Fruit fly (Drosophila melanogaster): ENCODE results near the gene CG31522.

Gene CG31522

DNA sequence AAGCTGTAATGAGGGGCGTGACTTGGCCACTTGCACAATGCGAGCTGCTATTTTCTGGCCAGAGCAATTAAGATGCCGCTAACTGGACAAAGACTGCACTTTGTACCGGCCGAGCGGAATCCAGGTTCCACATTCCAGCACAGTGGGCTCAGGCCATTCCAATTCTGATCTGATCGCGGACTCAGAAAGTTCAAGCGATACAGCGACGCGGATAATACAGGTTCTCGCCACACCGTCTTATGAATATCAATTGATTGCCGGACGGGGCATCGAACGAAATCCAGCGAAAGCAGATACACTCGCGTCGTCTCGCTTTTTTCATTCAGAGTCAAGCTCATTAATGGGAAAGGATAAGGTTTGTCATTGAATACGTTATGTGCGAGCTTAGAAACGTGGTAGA is 6.2 kb upstream of the CG31522 start:
- TF ChIP-seq Crg-1 (GFP tag; optimal IDR thresholded peaks at IDR 0.05) (no peak), ovo (GFP tag; optimal IDR thresholded peaks at IDR 0.05) (peak; percentile 26), CG7045 (GFP tag; optimal IDR thresholded peaks at IDR 0.05) (no peak), CG1620 (GFP tag; optimal IDR thresholded peaks at IDR 0.05) (no peak), bab1 (GFP tag; optimal IDR thresholded peaks at IDR 0.05) (no peak), tj (GFP tag; optimal IDR thresholded peaks at IDR 0.05) (no peak), CG33017 (tag; optimal IDR thresholded peaks at IDR 0.05) (no peak), kay (GFP tag; ENCODE audit: borderline replicate concordance) (no peak), CG12768 (GFP tag; optimal IDR thresholded peaks at IDR 0.05) (peak; percentile 16), CG5204 (GFP tag; optimal IDR thresholded peaks at IDR 0.05) (peak; percentile 1)

DNA sequence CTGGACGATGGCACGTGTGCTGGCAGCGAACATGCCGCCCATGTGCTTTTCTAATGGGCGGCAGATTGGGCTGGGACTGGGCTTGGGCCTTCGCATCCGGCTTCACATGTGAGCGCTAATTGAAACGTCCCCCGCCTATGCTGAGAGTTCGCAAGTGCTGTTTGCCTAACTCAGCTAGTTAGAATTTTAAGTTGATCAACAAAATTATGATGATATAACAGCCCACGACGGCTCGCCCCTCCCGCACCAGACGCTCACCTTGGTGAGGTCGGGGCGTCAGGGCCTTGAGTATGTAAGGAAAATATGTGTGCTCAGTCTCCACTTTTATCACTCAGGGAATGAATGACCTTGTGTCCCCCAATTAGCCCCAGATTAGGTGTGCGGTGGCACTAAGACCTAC is 4.2 kb upstream of the CG31522 start:
- TF ChIP-seq cnc (optimal IDR thresholded peaks at IDR 0.05) (no peak), CG33017 (tag; optimal IDR thresholded peaks at IDR 0.05) (no peak), pad (GFP tag; optimal IDR thresholded peaks at IDR 0.05) (no peak), Hr96 (GFP tag; optimal IDR thresholded peaks at IDR 0.05) (no peak), CG7101 (tag; optimal IDR thresholded peaks at IDR 0.05) (no peak), CG7045 (GFP tag; optimal IDR thresholded peaks at IDR 0.05) (no peak), Crg-1 (GFP tag; optimal IDR thresholded peaks at IDR 0.05) (no peak)

DNA sequence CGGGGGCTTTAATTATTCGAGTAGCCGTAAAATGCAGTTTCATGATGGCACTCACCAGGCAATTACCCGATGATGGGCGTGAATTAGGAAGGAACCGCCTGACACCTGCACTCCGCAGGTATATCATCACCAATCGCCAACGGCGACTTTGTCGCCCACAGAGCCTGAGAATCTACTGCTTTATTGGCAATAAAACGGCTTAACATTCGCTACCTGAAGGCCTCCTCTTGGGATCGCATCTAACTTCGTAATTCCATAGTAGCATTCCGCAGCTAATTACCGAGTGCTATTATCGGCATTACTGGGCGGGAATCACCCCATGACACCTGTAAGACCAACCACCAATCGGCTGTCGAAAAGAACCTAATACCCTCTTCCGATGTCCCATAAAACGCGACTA is 4.4 kb downstream of the CG31522 start:
- TF ChIP-seq Clk (GFP tag; optimal IDR thresholded peaks at IDR 0.05) = no peak
- TF ChIP-seq Mnt (GFP tag; optimal IDR thresholded peaks at IDR 0.05) = no peak
- TF ChIP-seq pad (GFP tag; optimal IDR thresholded peaks at IDR 0.05) = no peak
- TF ChIP-seq CG7101 (tag; optimal IDR thresholded peaks at IDR 0.05) = no peak
- TF ChIP-seq CG33017 (tag; optimal IDR thresholded peaks at IDR 0.05) = no peak
- TF ChIP-seq CG1620 (GFP tag; optimal IDR thresholded peaks at IDR 0.05) = no peak
- TF ChIP-seq ovo (GFP tag; optimal IDR thresholded peaks at IDR 0.05) = no peak
- TF ChIP-seq kay (GFP tag; ENCODE audit: borderline replicate concordance) = no peak
- TF ChIP-seq CG14711 (tag; optimal IDR thresholded peaks at IDR 0.05) = no peak
- no peak for TF ChIP-seq bab1 (GFP tag; optimal IDR thresholded peaks at IDR 0.05)

DNA sequence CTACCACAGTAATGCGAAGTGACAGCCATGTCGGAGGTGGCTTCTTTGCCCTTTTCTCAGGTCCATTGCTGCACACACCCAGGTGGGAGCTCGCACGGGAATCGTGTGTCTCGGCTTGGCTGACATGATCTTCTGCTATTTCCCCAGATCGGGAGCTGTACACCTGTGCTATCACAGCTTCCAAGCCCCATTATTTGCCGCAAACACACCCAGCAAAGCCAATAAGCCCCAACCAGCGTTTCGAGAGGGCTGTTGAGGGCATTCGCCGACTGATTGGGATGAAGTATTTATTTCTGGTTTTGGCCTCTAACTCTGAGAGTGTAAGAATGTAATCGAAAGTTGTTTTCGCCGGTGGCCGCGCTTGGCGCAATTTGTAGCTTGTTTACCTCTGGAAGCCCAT is 5.1 kb downstream of the CG31522 start:
- TF ChIP-seq Clk (GFP tag; optimal IDR thresholded peaks at IDR 0.05) (no peak), cnc (optimal IDR thresholded peaks at IDR 0.05) (no peak), Crg-1 (GFP tag; optimal IDR thresholded peaks at IDR 0.05) (no peak), CG33017 (tag; optimal IDR thresholded peaks at IDR 0.05) (no peak), tj (GFP tag; optimal IDR thresholded peaks at IDR 0.05) (no peak), pad (GFP tag; optimal IDR thresholded peaks at IDR 0.05) (no peak), kay (GFP tag; ENCODE audit: borderline replicate concordance) (no peak), CG11617 (GFP tag; optimal IDR thresholded peaks at IDR 0.05) (no peak)

DNA sequence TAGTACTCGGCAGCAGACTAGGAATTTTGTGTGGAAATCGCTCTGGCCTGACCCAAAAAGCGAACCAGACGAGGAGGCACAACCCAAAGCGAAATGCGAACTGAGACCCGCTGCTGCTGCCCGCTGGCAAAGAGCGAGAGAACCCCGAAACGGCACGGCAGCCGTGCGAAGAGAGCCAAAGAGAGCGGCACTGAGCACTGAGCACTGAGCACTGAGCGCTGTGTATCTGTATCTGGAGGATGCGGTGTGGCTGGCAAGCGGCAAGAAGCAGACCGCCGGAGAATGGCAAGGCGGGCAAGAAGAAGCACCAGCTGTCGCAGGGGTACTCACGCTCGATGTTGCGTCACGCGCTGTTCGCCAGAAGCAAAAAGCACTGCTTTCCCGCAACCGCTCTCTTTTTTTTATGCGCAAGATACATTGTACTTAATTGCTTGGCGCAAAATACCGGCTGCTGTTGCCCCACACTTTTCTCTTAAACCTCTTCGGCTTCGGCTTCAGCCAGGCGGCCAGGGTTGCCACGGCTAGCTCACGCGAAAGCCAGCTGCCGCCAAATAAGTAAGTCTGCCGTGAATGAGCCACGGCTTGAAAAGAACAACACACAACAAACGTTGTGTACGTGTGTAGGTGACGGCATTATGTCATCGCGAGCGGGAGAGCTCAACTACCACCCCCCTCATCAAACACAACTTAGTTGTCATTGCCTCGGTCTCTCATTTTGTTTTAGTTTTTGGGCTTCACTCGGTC is 9.3 kb downstream of the CG31522 start:
- peak; percentile 4 for TF ChIP-seq bab1 (GFP tag; optimal IDR thresholded peaks at IDR 0.05)
- TF ChIP-seq Hr96 (GFP tag; optimal IDR thresholded peaks at IDR 0.05) = peak; percentile 16
- TF ChIP-seq cic (GFP tag; optimal IDR thresholded peaks at IDR 0.05) = no peak
- peak; percentile 29 for TF ChIP-seq tj (GFP tag; optimal IDR thresholded peaks at IDR 0.05)
- peak; percentile 33 for TF ChIP-seq Clk (GFP tag; optimal IDR thresholded peaks at IDR 0.05)
- TF ChIP-seq CG12768 (GFP tag; optimal IDR thresholded peaks at IDR 0.05) = peak; percentile 19
- TF ChIP-seq CG14711 (tag; optimal IDR thresholded peaks at IDR 0.05) = peak; percentile 93
- no peak for TF ChIP-seq toe (GFP tag; optimal IDR thresholded peaks at IDR 0.05)
- TF ChIP-seq pad (GFP tag; optimal IDR thresholded peaks at IDR 0.05) = peak; percentile 87
- TF ChIP-seq CG5204 (GFP tag; optimal IDR thresholded peaks at IDR 0.05) = no peak
- peak; percentile 57 for TF ChIP-seq Mnt (GFP tag; optimal IDR thresholded peaks at IDR 0.05)
- TF ChIP-seq Crg-1 (GFP tag; optimal IDR thresholded peaks at IDR 0.05) = peak; percentile 17

DNA sequence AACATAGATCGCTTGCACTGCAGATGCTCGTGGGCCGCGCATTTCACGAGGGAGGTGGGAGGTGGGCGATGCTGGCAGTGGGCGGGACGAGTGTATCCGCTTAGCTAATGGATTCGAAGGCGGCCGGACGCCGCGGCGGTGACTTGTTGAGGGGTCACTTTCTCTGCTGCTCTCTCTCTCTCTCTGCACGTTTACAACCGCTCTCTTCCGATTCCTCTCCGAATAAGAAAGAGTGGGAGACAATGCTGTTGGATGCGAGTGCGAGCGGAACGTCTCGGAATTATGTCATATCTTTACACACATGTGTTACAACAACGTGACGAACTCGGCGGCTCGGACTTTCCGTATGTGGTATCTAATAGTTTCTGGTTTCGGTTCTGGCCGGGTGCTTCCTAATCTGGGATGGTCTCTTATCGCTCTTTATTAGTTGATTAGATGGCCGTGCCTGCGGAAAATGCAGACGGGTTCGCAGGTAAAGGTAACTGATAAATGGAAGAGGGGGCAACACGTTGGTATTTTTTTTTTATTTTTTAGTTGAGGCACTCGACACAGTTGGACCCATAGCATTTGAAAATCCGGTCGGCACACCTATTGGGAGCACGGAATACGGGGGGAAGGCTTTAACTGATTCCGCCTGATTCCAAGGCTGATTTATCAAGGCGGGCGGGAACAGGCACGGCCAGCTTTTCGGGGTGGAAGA is 10.2 kb downstream of the CG31522 start:
- TF ChIP-seq CG12768 (GFP tag; optimal IDR thresholded peaks at IDR 0.05) (peak; percentile 23), Mnt (GFP tag; optimal IDR thresholded peaks at IDR 0.05) (peak; percentile 52), kay (GFP tag; ENCODE audit: borderline replicate concordance) (no peak), CG7045 (GFP tag; optimal IDR thresholded peaks at IDR 0.05) (peak; percentile 2)

DNA sequence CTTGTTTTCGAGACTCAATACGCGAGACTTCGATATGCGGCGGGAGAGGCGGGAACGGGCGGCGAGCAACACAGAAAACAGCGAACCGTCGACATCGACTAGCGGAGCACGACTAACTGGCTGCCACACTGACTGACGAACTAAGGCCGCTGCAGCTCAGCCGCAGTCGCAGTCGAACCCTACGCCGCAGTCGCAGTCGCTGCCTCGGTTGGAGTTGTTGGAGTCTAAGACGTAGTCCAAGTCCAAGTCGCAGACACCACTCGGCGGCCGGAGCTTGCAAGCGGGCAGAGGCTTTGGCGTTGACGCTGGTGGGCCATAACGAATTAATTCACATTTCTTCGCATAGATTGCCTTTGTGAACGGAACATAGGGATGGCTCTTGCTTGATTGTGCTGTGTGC is 12.0 kb downstream of the CG31522 start:
- TF ChIP-seq Mnt (GFP tag; optimal IDR thresholded peaks at IDR 0.05) (no peak), cic (GFP tag; optimal IDR thresholded peaks at IDR 0.05) (no peak), bab1 (GFP tag; optimal IDR thresholded peaks at IDR 0.05) (no peak), tj (GFP tag; optimal IDR thresholded peaks at IDR 0.05) (no peak), cnc (optimal IDR thresholded peaks at IDR 0.05) (no peak), Hr96 (GFP tag; optimal IDR thresholded peaks at IDR 0.05) (no peak), CG5204 (GFP tag; optimal IDR thresholded peaks at IDR 0.05) (no peak), Crg-1 (GFP tag; optimal IDR thresholded peaks at IDR 0.05) (no peak), CG1620 (GFP tag; optimal IDR thresholded peaks at IDR 0.05) (no peak), Clk (GFP tag; optimal IDR thresholded peaks at IDR 0.05) (no peak), CG11617 (GFP tag; optimal IDR thresholded peaks at IDR 0.05) (no peak), CG14711 (tag; optimal IDR thresholded peaks at IDR 0.05) (no peak), ovo (GFP tag; optimal IDR thresholded peaks at IDR 0.05) (no peak), CG7101 (tag; optimal IDR thresholded peaks at IDR 0.05) (no peak)

Data from whole organism, adult.